Worm (Caenorhabditis elegans) whole organism, late embryonic: ENCODE results near the gene srg-59.

ENCODE experiments used
- F13H6.1 ChIP-seq: sonication (generic microtip); optimal IDR thresholded peaks from 2 replicates; lab custom pipeline; 2016; ENCODE audit warnings: missing genetic modification characterization, missing compliant biosample characterization
- K09A11.1 ChIP-seq: sonication (generic microtip); optimal IDR thresholded peaks from 2 replicates; lab custom pipeline; 2017; ENCODE audit warnings: antibody characterized with exemption, mild to moderate bottlenecking, missing genetic modification characterization, missing compliant biosample characterization; ENCODE audit not compliant: insufficient read depth
- T23F11.4 ChIP-seq: fragments of 200-800 bp; sonication (Bioruptor generic); optimal IDR thresholded peaks from 2 replicates; lab custom pipeline; 2018; ENCODE audit warnings: mild to moderate bottlenecking, missing genetic modification characterization, missing compliant biosample characterization
- Y22D7AL.16 ChIP-seq: sonication (generic microtip); optimal IDR thresholded peaks from 2 replicates; lab custom pipeline; 2016; ENCODE audit warnings: missing genetic modification characterization, missing compliant biosample characterization
- ahr-1 ChIP-seq: sonication (generic microtip); optimal IDR thresholded peaks from 2 replicates; lab custom pipeline; 2016; ENCODE audit warnings: missing genetic modification characterization, missing compliant biosample characterization
- ama-1 ChIP-seq: fragments of 150-350 bp; optimal IDR thresholded peaks from 2 replicates; lab custom pipeline; 2014
- ceh-14 ChIP-seq: sonication (generic microtip); optimal IDR thresholded peaks from 2 replicates; lab custom pipeline; 2016; ENCODE audit warnings: missing genotype, missing genetic modification characterization, missing compliant biosample characterization
- ceh-18 ChIP-seq: sonication (generic microtip); optimal IDR thresholded peaks from 2 replicates; lab custom pipeline; 2016; ENCODE audit warnings: missing genetic modification characterization, missing compliant biosample characterization
- ceh-2 ChIP-seq: sonication (generic microtip); optimal IDR thresholded peaks from 2 replicates; lab custom pipeline; 2016; ENCODE audit warnings: missing genotype, missing genetic modification characterization, missing compliant biosample characterization
- ceh-22 ChIP-seq: sonication (generic microtip); optimal IDR thresholded peaks from 2 replicates; lab custom pipeline; 2017; ENCODE audit warnings: missing biosample characterization, missing genetic modification characterization
- ceh-24 ChIP-seq: sonication (generic microtip); optimal IDR thresholded peaks from 2 replicates; lab custom pipeline; 2016; ENCODE audit warnings: mild to moderate bottlenecking, missing genetic modification characterization, missing compliant biosample characterization
- ceh-30 ChIP-seq: fragments of 150-350 bp; optimal IDR thresholded peaks from 2 replicates; lab custom pipeline; 2014; ENCODE audit warnings: missing biosample characterization, missing genetic modification characterization
- ceh-31 ChIP-seq: sonication (generic microtip); optimal IDR thresholded peaks from 2 replicates; lab custom pipeline; 2016; ENCODE audit warnings: missing genetic modification characterization, missing compliant biosample characterization
- ceh-48 ChIP-seq: sonication (generic microtip); optimal IDR thresholded peaks from 2 replicates; lab custom pipeline; 2016; ENCODE audit warnings: missing genetic modification characterization, inconsistent platforms, missing compliant biosample characterization
- ceh-6 ChIP-seq: fragments of 200-800 bp; sonication (Bioruptor generic); optimal IDR thresholded peaks from 2 replicates; lab custom pipeline; 2018; ENCODE audit warnings: mild to moderate bottlenecking, missing genetic modification characterization, missing compliant biosample characterization
- ceh-9 ChIP-seq: sonication (generic microtip); optimal IDR thresholded peaks from 2 replicates; lab custom pipeline; 2016; ENCODE audit warnings: mild to moderate bottlenecking, missing genetic modification characterization, inconsistent platforms, missing compliant biosample characterization
- che-1 ChIP-seq: sonication (generic microtip); optimal IDR thresholded peaks from 2 replicates; lab custom pipeline; 2016; ENCODE audit warnings: mild to moderate bottlenecking, missing genetic modification characterization, missing compliant biosample characterization
- elt-2 ChIP-seq: sonication (generic microtip); optimal IDR thresholded peaks from 2 replicates; lab custom pipeline; 2016; ENCODE audit warnings: missing genetic modification reagents, missing genetic modification characterization, missing compliant biosample characterization
- elt-4 ChIP-seq: sonication (generic microtip); optimal IDR thresholded peaks from 2 replicates; lab custom pipeline; 2016; ENCODE audit warnings: missing genetic modification characterization, missing compliant biosample characterization
- ets-4 ChIP-seq: sonication (generic microtip); optimal IDR thresholded peaks from 2 replicates; lab custom pipeline; 2016; ENCODE audit warnings: missing genetic modification characterization, missing compliant biosample characterization
- fax-1 ChIP-seq: sonication (generic microtip); optimal IDR thresholded peaks from 2 replicates; lab custom pipeline; 2016; ENCODE audit warnings: missing genotype, missing genetic modification characterization, missing compliant biosample characterization
- fkh-10 ChIP-seq: fragments of 150-350 bp; optimal IDR thresholded peaks from 2 replicates; lab custom pipeline; 2014; ENCODE audit warnings: missing biosample characterization, missing genetic modification reagents, missing genetic modification characterization
- fkh-6 ChIP-seq: sonication (generic microtip); optimal IDR thresholded peaks from 2 replicates; lab custom pipeline; 2016; ENCODE audit warnings: missing genetic modification characterization, missing compliant biosample characterization
- hlh-13 ChIP-seq: fragments of 200-800 bp; sonication (Bioruptor generic); optimal IDR thresholded peaks from 2 replicates; lab custom pipeline; 2018; ENCODE audit warnings: mild to moderate bottlenecking, missing genetic modification characterization, missing compliant biosample characterization
- hlh-15 ChIP-seq: sonication (generic microtip); optimal IDR thresholded peaks from 2 replicates; lab custom pipeline; 2016; ENCODE audit warnings: missing genetic modification characterization, missing compliant biosample characterization
- hlh-30 ChIP-seq: sonication (generic microtip); optimal IDR thresholded peaks from 2 replicates; lab custom pipeline; 2017; ENCODE audit warnings: antibody characterized with exemption, missing genetic modification characterization, missing compliant biosample characterization; ENCODE audit not compliant: insufficient read depth
- hlh-8 ChIP-seq: sonication (generic microtip); optimal IDR thresholded peaks from 2 replicates; lab custom pipeline; 2016; ENCODE audit warnings: missing genotype, missing genetic modification characterization, missing compliant biosample characterization
- lim-6 ChIP-seq: sonication (generic microtip); optimal IDR thresholded peaks from 2 replicates; lab custom pipeline; 2016; ENCODE audit warnings: missing genetic modification characterization, missing compliant biosample characterization
- madf-2 ChIP-seq: sonication (generic microtip); optimal IDR thresholded peaks from 2 replicates; lab custom pipeline; 2017; ENCODE audit warnings: missing genetic modification characterization, missing compliant biosample characterization
- nfya-1 ChIP-seq: sonication (generic microtip); optimal IDR thresholded peaks from 2 replicates; lab custom pipeline; 2017; ENCODE audit warnings: missing genetic modification characterization, mild to moderate bottlenecking, missing compliant biosample characterization, antibody characterized with exemption, moderate library complexity
- nhr-232 ChIP-seq: sonication (generic microtip); optimal IDR thresholded peaks from 2 replicates; lab custom pipeline; 2016; ENCODE audit warnings: missing genetic modification characterization, missing compliant biosample characterization
- odd-2 ChIP-seq: sonication (generic microtip); optimal IDR thresholded peaks from 2 replicates; lab custom pipeline; 2017; ENCODE audit warnings: antibody characterized with exemption, mild to moderate bottlenecking, missing genetic modification characterization, missing compliant biosample characterization
- pat-9 ChIP-seq: fragments of 200-800 bp; sonication (Bioruptor generic); optimal IDR thresholded peaks from 2 replicates; lab custom pipeline; 2018; ENCODE audit warnings: mild to moderate bottlenecking, missing genetic modification characterization, moderate library complexity, missing compliant biosample characterization
- pax-1 ChIP-seq: fragments of 150-350 bp; optimal IDR thresholded peaks from 2 replicates; lab custom pipeline; 2014; ENCODE audit warnings: missing biosample characterization, missing genetic modification characterization
- pqm-1 ChIP-seq: sonication (generic microtip); optimal IDR thresholded peaks from 2 replicates; lab custom pipeline; 2016; ENCODE audit warnings: missing genetic modification characterization, missing compliant biosample characterization
- sdc-2 ChIP-seq: sonication (generic microtip); optimal IDR thresholded peaks from 2 replicates; lab custom pipeline; 2016; ENCODE audit warnings: missing genotype, missing genetic modification characterization, missing compliant biosample characterization
- sox-2 ChIP-seq: fragments of 200-800 bp; sonication (Bioruptor generic); IDR thresholded peaks from 2 replicates; pipeline ENCODE4 v1.3.6; 2022; ENCODE audit warnings: missing genetic modification reagents, missing genetic modification characterization, missing compliant biosample characterization
- sox-4 ChIP-seq: sonication (generic microtip); optimal IDR thresholded peaks from 2 replicates; lab custom pipeline; 2017; ENCODE audit warnings: mild to moderate bottlenecking, missing genetic modification characterization, inconsistent platforms, missing compliant biosample characterization
- syd-9 ChIP-seq: sonication (generic microtip); optimal IDR thresholded peaks from 2 replicates; lab custom pipeline; 2016; ENCODE audit warnings: mild to moderate bottlenecking, missing genetic modification characterization, moderate library complexity, missing compliant biosample characterization
- tbx-2 ChIP-seq: sonication (generic microtip); optimal IDR thresholded peaks from 2 replicates; lab custom pipeline; 2016; ENCODE audit warnings: missing genetic modification characterization, missing compliant biosample characterization
- ttx-3 ChIP-seq: sonication (generic microtip); optimal IDR thresholded peaks from 2 replicates; lab custom pipeline; 2016; ENCODE audit warnings: missing genetic modification reagents, missing genetic modification characterization, missing compliant biosample characterization
- unc-42 ChIP-seq: sonication (generic microtip); optimal IDR thresholded peaks from 2 replicates; lab custom pipeline; 2016; ENCODE audit warnings: missing genotype, missing genetic modification characterization, missing compliant biosample characterization
- unc-86 ChIP-seq: sonication (generic microtip); optimal IDR thresholded peaks from 2 replicates; lab custom pipeline; 2016; ENCODE audit warnings: missing genetic modification characterization, missing compliant biosample characterization
- zip-5 ChIP-seq: sonication (generic microtip); optimal IDR thresholded peaks from 2 replicates; lab custom pipeline; 2016; ENCODE audit warnings: missing genetic modification characterization, missing compliant biosample characterization
- ztf-16 ChIP-seq: sonication (generic microtip); optimal IDR thresholded peaks from 2 replicates; lab custom pipeline; 2017; ENCODE audit warnings: missing genetic modification characterization, missing compliant biosample characterization

Gene srg-59

ce11 chrV:2697693-2698092, 27.4 kb downstream of the srg-59 start:
- TF ChIP-seq zip-5 (tag; lab: Kevin White, UChicago) (peak; percentile 20), ets-4 (tag; lab: Kevin White, UChicago) (no peak), ttx-3 (tag; lab: Kevin White, UChicago) (peak; percentile 34), ceh-6 (GFP tag; lab: Kevin White, UChicago) (no peak), sdc-2 (tag; lab: Kevin White, UChicago) (no peak), elt-2 (peak; percentile 8), unc-86 (tag; lab: Kevin White, UChicago) (peak; percentile 40)

ce11 chrV:2695935-2696334, 29.2 kb downstream of the srg-59 start, which contains the start of gene Y45G12B.3:
Gene Y45G12B.3, minus strand, starts transcription at chrV:2696254.
- TF ChIP-seq pax-1 (tag; lab: Kevin White, UChicago) (no peak), ceh-14 (tag; lab: Kevin White, UChicago) (no peak), pat-9 (no peak), hlh-13 (GFP tag; lab: Kevin White, UChicago) (no peak), madf-2 (tag; lab: Kevin White, UChicago) (no peak), fkh-10 (GFP tag; lab: Kevin White, UChicago) (no peak), hlh-8 (tag; lab: Kevin White, UChicago) (no peak)
- TF ChIP-seq, all 69 proteins: peak for 0

- TF ChIP-seq unc-42 (tag; lab: Kevin White, UChicago), result no peak
- TF ChIP-seq ceh-18 (tag; lab: Kevin White, UChicago), result peak; percentile 51
- peak; percentile 4 for TF ChIP-seq ceh-30 (tag; lab: Kevin White, UChicago)
- TF ChIP-seq fax-1 (tag; lab: Kevin White, UChicago), result no peak
- peak; percentile 15 for TF ChIP-seq tbx-2 (tag; lab: Kevin White, UChicago)
- no peak for TF ChIP-seq nhr-232
- peak; percentile 36 for TF ChIP-seq ceh-31 (tag; lab: Kevin White, UChicago)
- TF ChIP-seq ceh-48 (tag; lab: Kevin White, UChicago), result peak; percentile 36
- no peak for TF ChIP-seq ama-1 (lab: Kevin White, UChicago)
- TF ChIP-seq hlh-30 (tag; lab: Kevin White, UChicago), result peak; percentile 13
- no peak for TF ChIP-seq F13H6.1 (tag; lab: Kevin White, UChicago)
- peak; percentile 78 for TF ChIP-seq nfya-1 (tag; lab: Kevin White, UChicago)
- peak; percentile 14 for TF ChIP-seq ztf-16
- no peak for TF ChIP-seq syd-9 (tag; lab: Kevin White, UChicago)
Measured at ce11 chrV:2694389-2694788, 30.7 kb downstream of the srg-59 start, which contains the start of gene Y45G12B.2. Gene Y45G12B.2, plus strand, starts transcription at chrV:2694771.

ce11 chrV:2690948-2691347, 34.2 kb downstream of the srg-59 start:
- TF ChIP-seq ceh-30 (tag; lab: Kevin White, UChicago) (no peak), ceh-9 (no peak), syd-9 (tag; lab: Kevin White, UChicago) (no peak), fkh-10 (GFP tag; lab: Kevin White, UChicago) (no peak), sox-4 (no peak), che-1 (tag; lab: Kevin White, UChicago) (no peak), pat-9 (no peak), ceh-14 (tag; lab: Kevin White, UChicago) (no peak), odd-2 (tag; lab: Kevin White, UChicago) (no peak), elt-2 (no peak), T23F11.4 (GFP tag; lab: Kevin White, UChicago) (no peak), lim-6 (tag; lab: Kevin White, UChicago) (no peak), ceh-24 (tag; lab: Kevin White, UChicago) (no peak)

ce11 chrV:2690478-2690877, 34.6 kb downstream of the srg-59 start:
- TF ChIP-seq pqm-1 (tag; lab: Kevin White, UChicago) (no peak), ceh-22 (tag; lab: Kevin White, UChicago) (no peak), hlh-8 (tag; lab: Kevin White, UChicago) (no peak), K09A11.1 (tag; lab: Kevin White, UChicago) (no peak), ceh-2 (tag; lab: Kevin White, UChicago) (no peak), elt-4 (tag; lab: Kevin White, UChicago) (no peak), hlh-15 (no peak), nfya-1 (tag; lab: Kevin White, UChicago) (no peak), ahr-1 (no peak), sox-2 (GFP tag; lab: Robert Waterston, UW) (no peak), unc-42 (tag; lab: Kevin White, UChicago) (no peak), odd-2 (tag; lab: Kevin White, UChicago) (no peak), Y22D7AL.16 (tag; lab: Kevin White, UChicago) (no peak), fkh-6 (tag; lab: Kevin White, UChicago) (no peak), ceh-48 (tag; lab: Kevin White, UChicago) (no peak), ceh-24 (tag; lab: Kevin White, UChicago) (no peak), sox-4 (no peak), che-1 (tag; lab: Kevin White, UChicago) (no peak)
